Fruit fly (Drosophila melanogaster) whole organism, adult: Measurements from ENCODE around the gene vir-1.

Experiments
- CG11617 ChIP-seq: fragments of 200-800 bp; sonication (Bioruptor generic); optimal IDR thresholded peaks from 2 replicates; lab custom pipeline; 2017; ENCODE audit warnings: mild to moderate bottlenecking, missing biosample characterization, missing genetic modification reagents, missing genetic modification characterization
- CG7045 ChIP-seq: fragments of 200-800 bp; sonication (Bioruptor generic); optimal IDR thresholded peaks from 2 replicates; lab custom pipeline; 2017; ENCODE audit warnings: missing biosample characterization, mild to moderate bottlenecking, missing genetic modification characterization
- Hr96 ChIP-seq: fragments of 200-800 bp; sonication (Bioruptor generic); optimal IDR thresholded peaks from 2 replicates; lab custom pipeline; 2016; ENCODE audit warnings: missing biosample characterization, missing genetic modification characterization
- ovo ChIP-seq: fragments of 200-800 bp; sonication (Bioruptor generic); optimal IDR thresholded peaks from 2 replicates; lab custom pipeline; 2016; ENCODE audit warnings: missing biosample characterization, missing genetic modification characterization
- pad ChIP-seq: fragments of 200-800 bp; sonication (Bioruptor generic); optimal IDR thresholded peaks from 3 replicates; lab custom pipeline; 2017; ENCODE audit warnings: missing biosample characterization, missing genetic modification characterization, mild to moderate bottlenecking, moderate library complexity, missing genetic modification reagents

- TF ChIP-seq CG7045 (GFP tag; lab: Kevin White, UChicago) (peak; percentile 70), ovo (no peak), Hr96 (GFP tag; lab: Kevin White, UChicago) (no peak), CG11617 (GFP tag; lab: Kevin White, UChicago) (peak; percentile 89), pad (GFP tag; lab: Kevin White, UChicago) (peak; percentile 52)
These were observed 4.4 kb upstream of the vir-1 start, which contains the start of the genes CG5446 and Trm1 for dm6 chr2L:12427487-12428101.
